Fruit fly (Drosophila melanogaster) whole organism, adult: ENCODE data around the gene scaf6.

Experiments
- CG12768 ChIP-seq: fragments of 200-800 bp; sonication (Bioruptor generic); optimal IDR thresholded peaks from 2 replicates; lab custom pipeline; 2017; ENCODE audit warnings: missing biosample characterization, missing genetic modification characterization, mild to moderate bottlenecking, moderate library complexity, missing genetic modification reagents
- CG33017 ChIP-seq: fragments of 200-800 bp; sonication (Bioruptor generic); optimal IDR thresholded peaks from 2 replicates; lab custom pipeline; 2018; ENCODE audit warnings: missing biosample characterization, mild to moderate bottlenecking, missing genetic modification characterization, moderate library complexity
- Hr96 ChIP-seq: fragments of 200-800 bp; sonication (Bioruptor generic); optimal IDR thresholded peaks from 2 replicates; lab custom pipeline; 2016; ENCODE audit warnings: missing biosample characterization, missing genetic modification characterization
- Mnt ChIP-seq: fragments of 200-800 bp; sonication (Bioruptor generic); optimal IDR thresholded peaks from 2 replicates; lab custom pipeline; 2016; ENCODE audit warnings: missing biosample characterization, mild to moderate bottlenecking, missing genetic modification characterization
- cic ChIP-seq: fragments of 200-800 bp; sonication (Bioruptor generic); optimal IDR thresholded peaks from 2 replicates; lab custom pipeline; 2017; ENCODE audit warnings: missing biosample characterization, mild to moderate bottlenecking, missing genetic modification characterization, moderate library complexity
- kay ChIP-seq: fragments of 200-800 bp; sonication (Bioruptor generic); peaks from one replicate; lab custom pipeline; 2016; ENCODE audit warnings: missing biosample characterization, missing genetic modification characterization, borderline replicate concordance
- pad ChIP-seq: fragments of 200-800 bp; sonication (Bioruptor generic); optimal IDR thresholded peaks from 3 replicates; lab custom pipeline; 2017; ENCODE audit warnings: missing biosample characterization, missing genetic modification characterization, mild to moderate bottlenecking, moderate library complexity, missing genetic modification reagents
- tj ChIP-seq: fragments of 200-800 bp; sonication (Bioruptor generic); optimal IDR thresholded peaks from 3 replicates; lab custom pipeline; 2017; ENCODE audit warnings: missing biosample characterization, mild to moderate bottlenecking, missing genetic modification characterization, moderate library complexity

- no peak for TF ChIP-seq CG12768
- TF ChIP-seq kay (GFP tag; lab: Kevin White, UChicago) = no peak
- TF ChIP-seq CG33017 (tag; lab: Kevin White, UChicago) = no peak
- no peak for TF ChIP-seq cic (GFP tag; lab: Kevin White, UChicago)
- TF ChIP-seq Mnt (GFP tag; lab: Kevin White, UChicago) = peak; percentile 8
- TF ChIP-seq Hr96 (GFP tag; lab: Kevin White, UChicago) = no peak
- TF ChIP-seq pad (GFP tag; lab: Kevin White, UChicago) = no peak
- no peak for TF ChIP-seq tj (GFP tag; lab: Kevin White, UChicago)
These were observed 2.4 kb upstream of the scaf6 start, which contains the start of gene Pop5 for dm6 chr3L:17044799-17045198.
